Worm (Caenorhabditis elegans): ENCODE data around the gene F38E1.10.

DNA sequence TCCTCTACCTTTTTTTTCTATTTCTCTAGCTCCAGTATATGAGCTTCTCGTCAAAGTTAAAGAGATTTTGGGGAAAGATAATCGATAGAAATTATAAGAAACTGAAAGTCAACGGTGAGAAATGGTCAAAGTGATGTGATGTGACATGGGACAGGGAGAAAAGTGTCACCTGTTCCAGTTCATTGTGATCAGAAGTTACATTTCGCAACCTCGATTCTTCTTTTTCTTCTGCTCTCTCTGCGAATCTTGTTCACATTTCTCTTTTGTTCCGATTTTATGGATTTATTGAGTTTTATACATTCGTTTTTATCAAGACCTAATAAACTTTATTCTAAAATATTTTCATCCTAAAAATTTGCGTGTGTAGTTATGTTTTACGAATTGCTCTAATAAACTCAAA, 39.7 kb downstream of the F38E1.10 start:
- TF ChIP-seq nhr-77 (tag; optimal IDR thresholded peaks at IDR 0.05) (no peak), sma-9 (GFP tag; optimal IDR thresholded peaks at IDR 0.05) (peak; percentile 23), sma-9 (tag; optimal IDR thresholded peaks at IDR 0.05) (no peak), elt-1 (tag; optimal IDR thresholded peaks at IDR 0.05) (no peak), blmp-1 (tag; optimal IDR thresholded peaks at IDR 0.05; ENCODE audit: insufficient read depth) (peak; percentile 31), ztf-4 (tag; optimal IDR thresholded peaks at IDR 0.05) (no peak)
